Worm (Caenorhabditis elegans): ENCODE data around the gene Y50E8A.12.

- no peak for TF ChIP-seq klf-2 (GFP tag; conservative IDR thresholded peaks at IDR 0.05)
- no peak for TF ChIP-seq ztf-23 (GFP tag; IDR thresholded peaks at IDR 0.05)
- TF ChIP-seq ref-1 (GFP tag; conservative IDR thresholded peaks at IDR 0.05) = no peak
- no peak for TF ChIP-seq cog-1 (tag; optimal IDR thresholded peaks at IDR 0.05)
- no peak for TF ChIP-seq tab-1 (GFP tag; IDR thresholded peaks at IDR 0.05)
- no peak for TF ChIP-seq T22C8.4 (GFP tag; IDR thresholded peaks at IDR 0.05)
- TF ChIP-seq flt-1 (GFP tag; IDR thresholded peaks at IDR 0.05) = no peak
- TF ChIP-seq ztf-29 (GFP tag; IDR thresholded peaks at IDR 0.05) = no peak
- TF ChIP-seq med-1 (GFP tag; optimal IDR thresholded peaks at IDR 0.05; ENCODE audit: insufficient read depth) = no peak
These were observed 4.5 kb upstream of the Y50E8A.12 start for ce11 chrV:14788462-14788861.

Measured in whole organism, midembryonic.